Worm (Caenorhabditis elegans) whole organism, early embryonic: Measurements from ENCODE around the gene sri-9.

ENCODE experiments used
- ama-1 ChIP-seq: fragments of 150-350 bp; optimal IDR thresholded peaks from 2 replicates; lab custom pipeline; 2014
- pes-1 ChIP-seq: fragments of 200-800 bp; sonication (Bioruptor generic); IDR thresholded peaks from 2 replicates; pipeline ENCODE4 v1.3.6; 2022; ENCODE audit warnings: missing genetic modification reagents, missing genetic modification characterization, missing compliant biosample characterization
- tbx-11 ChIP-seq: fragments of 200-800 bp; sonication (Bioruptor generic); IDR thresholded peaks from 2 replicates; pipeline ENCODE4 v1.3.6; 2022; ENCODE audit warnings: missing genetic modification characterization, missing compliant biosample characterization
- tra-4 ChIP-seq: sonication (generic microtip); optimal IDR thresholded peaks from 2 replicates; lab custom pipeline; 2017; ENCODE audit warnings: missing genetic modification characterization, missing compliant biosample characterization

DNA sequence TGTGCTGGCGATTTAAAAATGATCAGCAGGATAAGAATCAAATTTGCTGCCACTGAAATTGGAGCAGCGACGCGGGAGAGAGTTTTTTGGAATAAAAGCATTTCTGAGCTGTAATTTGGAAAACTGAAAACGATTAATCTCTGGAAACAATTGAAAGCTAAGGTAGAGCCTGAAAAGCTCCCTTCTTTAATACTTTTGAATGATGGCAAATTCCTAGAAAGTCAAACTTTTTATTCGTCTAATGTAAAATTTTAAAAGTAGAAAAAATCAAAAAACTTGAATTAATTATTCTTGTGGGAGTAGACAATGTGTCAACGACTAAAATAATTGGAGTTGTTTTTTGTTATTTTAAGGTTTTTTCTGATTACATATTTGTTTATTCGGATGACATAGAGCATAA lies 1.1 kb upstream of the sri-9 start, which contains the start of gene str-217:
- TF ChIP-seq ama-1 (no peak), tbx-11 (GFP tag; lab: Robert Waterston, UW) (no peak), pes-1 (no peak), tra-4 (tag; lab: Kevin White, UChicago) (no peak)
